Fruit fly (Drosophila melanogaster): ENCODE data around the gene CG31975.

CG31975 gene

dm6 chr2L:143088-143487 is 2.3 kb upstream of the CG31975 start, which contains the start of the genes CG31974 and CG11454 (continued):
- TF ChIP-seq CG14441 (GFP tag; IDR thresholded peaks at IDR 0.05) (no peak), Dip3 (GFP tag; optimal IDR thresholded peaks at IDR 0.05) (no peak), CG2875 (GFP tag; optimal IDR thresholded peaks at IDR 0.05) (no peak), HLHmδ (GFP tag; optimal IDR thresholded peaks at IDR 0.05) (no peak), schlank (tag; optimal IDR thresholded peaks at IDR 0.05) (no peak), Awh (GFP tag; IDR thresholded peaks at IDR 0.05) (no peak), bigmax (GFP tag; optimal IDR thresholded peaks at IDR 0.05) (peak; percentile 22), CG4854 (GFP tag; optimal IDR thresholded peaks at IDR 0.05) (no peak), Hsf (GFP tag; optimal IDR thresholded peaks at IDR 0.05) (no peak), slp2 (GFP tag; optimal IDR thresholded peaks at IDR 0.05) (no peak), Antp (GFP tag; optimal IDR thresholded peaks at IDR 0.05) (no peak), amos (GFP tag; IDR thresholded peaks at IDR 0.05; ENCODE audit: partially characterized antibody) (peak; percentile 94), Rx (GFP tag; IDR thresholded peaks at IDR 0.05) (no peak), Gug (GFP tag; IDR thresholded peaks at IDR 0.05) (no peak; the same call in 3 of the 4 replicates), CG7987 (GFP tag; optimal IDR thresholded peaks at IDR 0.05) (peak; percentile 14), unpg (GFP tag; optimal IDR thresholded peaks at IDR 0.05) (no peak), CG9215 (GFP tag; IDR thresholded peaks at IDR 0.05) (no peak), aop (GFP tag; IDR thresholded peaks at IDR 0.05) (0 out of 2 replicates have a peak, but pooled peaks have one; percentile 52), peb (GFP tag; IDR thresholded peaks at IDR 0.05) (no peak), emc (GFP tag; optimal IDR thresholded peaks at IDR 0.05) (no peak), pb (GFP tag; optimal IDR thresholded peaks at IDR 0.05) (no peak), sr (GFP tag; IDR thresholded peaks at IDR 0.05) (no peak), kni (GFP tag; optimal IDR thresholded peaks at IDR 0.05) (no peak), CG10543 (GFP tag; optimal IDR thresholded peaks at IDR 0.05) (no peak), CG15479 (GFP tag; optimal IDR thresholded peaks at IDR 0.05) (no peak), CoRest (tag; optimal IDR thresholded peaks at IDR 0.05) (peak; percentile 4), CG13894 (tag; optimal IDR thresholded peaks at IDR 0.05) (peak; percentile 15), Hr3 (GFP tag; optimal IDR thresholded peaks at IDR 0.05) (no peak), HmgZ (tag; optimal IDR thresholded peaks at IDR 0.05) (peak; percentile 61), disco-r (GFP tag; optimal IDR thresholded peaks at IDR 0.05) (no peak), ftz-f1 (GFP tag; optimal IDR thresholded peaks at IDR 0.05) (no peak), tgo (GFP tag; IDR thresholded peaks at IDR 0.05) (no peak), dati (GFP tag; IDR thresholded peaks at IDR 0.05) (no peak), CG12219 (GFP tag; optimal IDR thresholded peaks at IDR 0.05) (no peak), CG10565 (GFP tag; optimal IDR thresholded peaks at IDR 0.05) (no peak), odd (GFP tag; optimal IDR thresholded peaks at IDR 0.05) (no peak), CG10321 (GFP tag; IDR thresholded peaks at IDR 0.05) (no peak), CG2712 (tag; optimal IDR thresholded peaks at IDR 0.05) (peak; percentile 3), Nf-YA (GFP tag; IDR thresholded peaks at IDR 0.05) (no peak), Ada2b (GFP tag; IDR thresholded peaks at IDR 0.05) (no peak), CG9817 (tag; optimal IDR thresholded peaks at IDR 0.05) (no peak), CG14710 (tag; optimal IDR thresholded peaks at IDR 0.05) (peak; percentile 23), CG4404 (GFP tag; IDR thresholded peaks at IDR 0.05) (no peak), lab (GFP tag; optimal IDR thresholded peaks at IDR 0.05) (peak; percentile 33), Hmx (GFP tag; optimal IDR thresholded peaks at IDR 0.05) (no peak), maf-S (GFP tag; optimal IDR thresholded peaks at IDR 0.05) (no peak), CG8924 (tag; optimal IDR thresholded peaks at IDR 0.05) (no peak), danr (GFP tag; IDR thresholded peaks at IDR 0.05) (no peak), dm (GFP tag; optimal IDR thresholded peaks at IDR 0.05) (no peak), Dad (GFP tag; optimal IDR thresholded peaks at IDR 0.05) (no peak), CG4820 (GFP tag; optimal IDR thresholded peaks at IDR 0.05) (no peak), CG7745 (tag; optimal IDR thresholded peaks at IDR 0.05) (no peak)
